Fruit fly (Drosophila melanogaster) whole organism, wandering third instar larva: ENCODE measurements around the gene CG42359.

ENCODE experiments used
- Abd-B ChIP-seq: fragments of >200 bp; optimal IDR thresholded peaks from 2 replicates; lab custom pipeline; 2017; ENCODE audit warnings: missing biosample characterization, missing genetic modification characterization
- CG32264 ChIP-seq: fragments of 200-800 bp; sonication (Bioruptor generic); optimal IDR thresholded peaks from 2 replicates; lab custom pipeline; 2016; ENCODE audit warnings: missing biosample characterization, missing genetic modification characterization
- CG9705 ChIP-seq: fragments of 200-800 bp; sonication (Bioruptor generic); optimal IDR thresholded peaks from 2 replicates; lab custom pipeline; 2018; ENCODE audit warnings: missing biosample characterization, mild to moderate bottlenecking, missing genetic modification characterization
- CrebA ChIP-seq: fragments of 200-800 bp; sonication (Bioruptor generic); optimal IDR thresholded peaks from 2 replicates; lab custom pipeline; 2016; ENCODE audit warnings: missing biosample characterization, mild to moderate bottlenecking, missing genetic modification characterization, borderline replicate concordance
- Dfd ChIP-seq: fragments of >200 bp; optimal IDR thresholded peaks from 2 replicates; lab custom pipeline; 2017; ENCODE audit warnings: missing biosample characterization, missing genetic modification characterization
- Dif ChIP-seq: fragments of 200-275, 200-300 bp; sonication (Bioruptor generic); optimal IDR thresholded peaks from 2 replicates; lab custom pipeline; 2018; ENCODE audit warnings: missing biosample characterization, missing genetic modification characterization; ENCODE audit not compliant: partially characterized antibody
- GATAd ChIP-seq: sonication (Bioruptor generic); optimal IDR thresholded peaks from 2 replicates; lab custom pipeline; 2016; ENCODE audit warnings: missing biosample characterization, missing genetic modification characterization
- HLH106 ChIP-seq: fragments of 200-800 bp; optimal IDR thresholded peaks from 3 replicates; lab custom pipeline; 2019; ENCODE audit warnings: missing biosample characterization, mild to moderate bottlenecking, missing genetic modification characterization, moderate library complexity
- Hnf4 ChIP-seq: fragments of 200-800 bp; sonication (Bioruptor generic); optimal IDR thresholded peaks from 2 replicates; lab custom pipeline; 2016; ENCODE audit warnings: missing biosample characterization, mild to moderate bottlenecking, missing genetic modification characterization
- Hr78 ChIP-seq: fragments of >200 bp; optimal IDR thresholded peaks from 2 replicates; lab custom pipeline; 2017; ENCODE audit warnings: missing biosample characterization, missing genetic modification characterization
- Hr83 ChIP-seq: fragments of 200-300 bp; sonication (Bioruptor generic); optimal IDR thresholded peaks from 2 replicates; lab custom pipeline; 2016; ENCODE audit warnings: missing biosample characterization, mild to moderate bottlenecking, missing genetic modification characterization, moderate library complexity; ENCODE audit not compliant: poor library complexity, severe bottlenecking
- Jra ChIP-seq: sonication (Bioruptor generic); optimal IDR thresholded peaks from 2 replicates; lab custom pipeline; 2016; ENCODE audit warnings: missing biosample characterization, missing genetic modification characterization
- Mio ChIP-seq: sonication (Bioruptor generic); optimal IDR thresholded peaks from 2 replicates; lab custom pipeline; 2016; ENCODE audit warnings: missing biosample characterization, missing genetic modification characterization
- Myc ChIP-seq: fragments of >200 bp; optimal IDR thresholded peaks from 2 replicates; lab custom pipeline; 2017
- N ChIP-seq: fragments of >200 bp; optimal IDR thresholded peaks from 2 replicates; lab custom pipeline; 2018; ENCODE audit warnings: missing biosample characterization, missing external identifiers, missing genetic modification characterization
- OdsH ChIP-seq: fragments of 200-800 bp; sonication (Bioruptor generic); optimal IDR thresholded peaks from 2 replicates; lab custom pipeline; 2016; ENCODE audit warnings: missing biosample characterization, mild to moderate bottlenecking, missing genetic modification characterization
- Rel ChIP-seq, 2 experiments: fragments of 200-800 bp; sonication (Bioruptor generic) in 1 of 2; optimal IDR thresholded peaks; 2 replicates in 1 of 2; 3 replicates in 1 of 2; lab custom pipeline; 2016 to 2019; ENCODE audit warnings: mild to moderate bottlenecking in 2 of 2, missing biosample characterization in 2 of 2, missing genetic modification characterization in 2 of 2, moderate library complexity in 1 of 2
- Sp1 ChIP-seq: fragments of 200-800 bp; sonication (Bioruptor generic); optimal IDR thresholded peaks from 3 replicates; lab custom pipeline; 2019; ENCODE audit warnings: missing biosample characterization, mild to moderate bottlenecking, missing genetic modification characterization, moderate library complexity
- Vsx2 ChIP-seq: fragments of 200-300, 225-300 bp; sonication (Bioruptor generic); optimal IDR thresholded peaks from 2 replicates; lab custom pipeline; 2018; ENCODE audit warnings: missing biosample characterization, missing genetic modification characterization; ENCODE audit not compliant: partially characterized antibody
- br ChIP-seq: fragments of 200-800 bp; sonication (Bioruptor generic); optimal IDR thresholded peaks from 2 replicates; lab custom pipeline; 2016; ENCODE audit warnings: missing biosample characterization, missing genetic modification characterization
- brk ChIP-seq: fragments of 200-800 bp; sonication (Bioruptor generic); optimal IDR thresholded peaks from 2 replicates; lab custom pipeline; 2016; ENCODE audit warnings: missing biosample characterization, mild to moderate bottlenecking, missing genetic modification characterization
- dl ChIP-seq, 2 experiments: fragments of 175-275, 200-275 bp in 1 of 2; fragments of 200-275 bp in 1 of 2; sonication (Bioruptor generic); optimal IDR thresholded peaks; lab custom pipeline; 2018; ENCODE audit warnings: mild to moderate bottlenecking in 2 of 2, missing biosample characterization in 2 of 2, missing genetic modification characterization in 2 of 2, moderate library complexity in 2 of 2; ENCODE audit not compliant: partially characterized antibody in 2 of 2, insufficient read depth in 1 of 2
- dmrt93B ChIP-seq: fragments of 200-800 bp; sonication (Bioruptor generic); optimal IDR thresholded peaks from 2 replicates; lab custom pipeline; 2018; ENCODE audit warnings: missing biosample characterization, mild to moderate bottlenecking, missing genetic modification characterization
- dsf ChIP-seq: sonication (Bioruptor generic); optimal IDR thresholded peaks from 2 replicates; lab custom pipeline; 2016; ENCODE audit warnings: missing biosample characterization, missing genetic modification characterization, borderline replicate concordance
- ey ChIP-seq: fragments of 200-800 bp; sonication (Bioruptor generic); optimal IDR thresholded peaks from 2 replicates; lab custom pipeline; 2016; ENCODE audit warnings: missing biosample characterization, missing genetic modification characterization
- foxo ChIP-seq, 2 experiments: fragments of 200-800 bp; sonication (Bioruptor generic); optimal IDR thresholded peaks; 2 replicates in 1 of 2; 3 replicates in 1 of 2; lab custom pipeline; 2016 to 2017; ENCODE audit warnings: missing biosample characterization in 2 of 2, missing genetic modification characterization in 2 of 2
- fru ChIP-seq: fragments of 200-800 bp; sonication (Bioruptor generic); optimal IDR thresholded peaks from 3 replicates; lab custom pipeline; 2016; ENCODE audit warnings: missing biosample characterization, mild to moderate bottlenecking, missing genetic modification characterization
- h ChIP-seq: fragments of 200-800 bp; sonication (Bioruptor generic); optimal IDR thresholded peaks from 3 replicates; lab custom pipeline; 2016; ENCODE audit warnings: missing biosample characterization, mild to moderate bottlenecking, missing genetic modification characterization
- jim ChIP-seq: fragments of 175-275, 200-325 bp; sonication (Bioruptor generic); optimal IDR thresholded peaks from 2 replicates; lab custom pipeline; 2016; ENCODE audit warnings: missing biosample characterization, mild to moderate bottlenecking, missing genetic modification characterization
- lola ChIP-seq: fragments of >200 bp; optimal IDR thresholded peaks from 2 replicates; lab custom pipeline; 2017; ENCODE audit warnings: missing biosample characterization, missing genetic modification characterization
- pan ChIP-seq: fragments of >200 bp; optimal IDR thresholded peaks from 2 replicates; lab custom pipeline; 2017
- psq ChIP-seq: fragments of 200-800 bp; sonication (Bioruptor generic); optimal IDR thresholded peaks from 3 replicates; lab custom pipeline; 2017; ENCODE audit warnings: missing biosample characterization, mild to moderate bottlenecking, missing genetic modification characterization, moderate library complexity
- rgr ChIP-seq: fragments of 200-800 bp; sonication (Bioruptor generic); optimal IDR thresholded peaks from 3 replicates; lab custom pipeline; 2016; ENCODE audit warnings: missing biosample characterization, mild to moderate bottlenecking, missing genetic modification characterization
- sage ChIP-seq: fragments of 200-800 bp; sonication (Bioruptor generic); optimal IDR thresholded peaks from 2 replicates; lab custom pipeline; 2016; ENCODE audit warnings: missing biosample characterization, mild to moderate bottlenecking, missing genetic modification characterization
- sv ChIP-seq: fragments of 200-800 bp; sonication (Bioruptor generic); optimal IDR thresholded peaks from 3 replicates; lab custom pipeline; 2016; ENCODE audit warnings: missing biosample characterization, missing genetic modification characterization
- tai ChIP-seq: sonication (Bioruptor generic); optimal IDR thresholded peaks from 2 replicates; lab custom pipeline; 2016; ENCODE audit warnings: missing biosample characterization, missing genetic modification characterization
- usp ChIP-seq: fragments of >200 bp; optimal IDR thresholded peaks from 2 replicates; lab custom pipeline; 2017; ENCODE audit warnings: missing biosample characterization, missing genetic modification characterization
- woc ChIP-seq: sonication (Bioruptor generic); optimal IDR thresholded peaks from 2 replicates; lab custom pipeline; 2016; ENCODE audit warnings: missing biosample characterization, mild to moderate bottlenecking, missing genetic modification characterization

Gene CG42359

dm6 chr3R:19134957-19135356 is 27.1 kb downstream of the CG42359 start, which contains the start of gene Cyp12a4:
Gene Cyp12a4, plus strand, starts transcription at chr3R:19135158.
- TF ChIP-seq Dif (GFP tag; lab: Kevin White, UChicago) (no peak), woc (GFP tag; lab: Kevin White, UChicago) (no peak), ey (no peak), Vsx2 (GFP tag; lab: Kevin White, UChicago) (no peak), dl (GFP tag; optimal IDR thresholded peaks at IDR 0.05; lab: Kevin White, UChicago; ENCODE audit: insufficient read depth in 1 of 2, partially characterized antibody in 2 of 2) (no peak), jim (no peak), rgr (GFP tag; lab: Kevin White, UChicago) (no peak), Abd-B (GFP tag; lab: Kevin White, UChicago) (no peak), dmrt93B (no peak), usp (GFP tag; lab: Kevin White, UChicago) (no peak), Sp1 (GFP tag; lab: Kevin White, UChicago) (no peak), sv (GFP tag; lab: Kevin White, UChicago) (no peak), h (no peak), pan (lab: Kevin White, UChicago) (no peak), dsf (GFP tag; lab: Kevin White, UChicago) (no peak), Hnf4 (GFP tag; lab: Kevin White, UChicago) (no peak), Rel (GFP tag; optimal IDR thresholded peaks at IDR 0.05; lab: Kevin White, UChicago) (no peak), Rel (tag; optimal IDR thresholded peaks at IDR 0.05; lab: Kevin White, UChicago) (no peak), CG32264 (GFP tag; lab: Kevin White, UChicago) (no peak), sage (GFP tag; lab: Kevin White, UChicago) (no peak), CrebA (GFP tag; lab: Kevin White, UChicago) (no peak)

dm6 chr3R:19132146-19132833 is 29.8 kb downstream of the CG42359 start, which contains the start of gene Cyp12a5:
Gene Cyp12a5, plus strand, starts transcription at chr3R:19132648.
- TF ChIP-seq Hr83 (no peak), foxo (GFP tag; optimal IDR thresholded peaks at IDR 0.05; lab: Kevin White, UChicago) (peak in 1 of 2 experiments; percentile 12), Hnf4 (GFP tag; lab: Kevin White, UChicago) (no peak), h (peak; percentile 29), fru (GFP tag; lab: Kevin White, UChicago) (peak; percentile 24), Rel (GFP tag; optimal IDR thresholded peaks at IDR 0.05; lab: Kevin White, UChicago) (no peak), Rel (tag; optimal IDR thresholded peaks at IDR 0.05; lab: Kevin White, UChicago) (no peak), OdsH (peak; percentile 41)

DNA sequence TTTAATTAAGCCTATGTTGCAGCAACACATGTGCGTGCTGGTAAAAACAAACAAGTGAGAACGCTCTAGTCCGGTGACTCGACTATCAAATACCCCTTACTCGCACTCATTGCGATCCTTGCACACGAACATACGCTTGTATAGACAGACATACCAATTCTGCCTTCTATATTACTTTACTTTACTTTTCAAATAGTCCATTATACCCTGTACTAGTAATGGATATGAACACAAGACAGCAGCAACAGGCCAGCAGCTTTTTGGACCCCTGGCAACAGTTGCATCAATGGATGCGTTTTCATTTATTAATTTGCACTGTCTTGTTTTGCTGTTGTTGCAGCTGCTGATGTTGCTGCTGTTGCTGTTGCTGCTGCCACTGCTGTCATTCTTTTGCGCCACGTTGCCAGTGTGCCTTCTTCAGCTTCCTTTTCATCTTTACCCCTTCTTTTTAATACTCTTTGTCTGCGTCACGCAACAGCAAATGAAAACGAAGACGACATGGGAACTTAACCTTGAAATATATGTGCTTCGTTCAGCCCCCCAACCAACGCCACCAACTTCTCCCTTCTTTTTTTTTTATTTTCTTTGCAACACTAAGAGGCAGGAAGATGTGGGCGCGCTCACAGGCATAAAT is 43.5 kb downstream of the CG42359 start:
- TF ChIP-seq CG32264 (GFP tag; lab: Kevin White, UChicago) (peak; percentile 45), fru (GFP tag; lab: Kevin White, UChicago) (peak; percentile 82), h (peak; percentile 80), Mio (GFP tag; lab: Kevin White, UChicago) (no peak), CrebA (GFP tag; lab: Kevin White, UChicago) (peak; percentile 71), br (peak; percentile 78), jim (no peak), Abd-B (GFP tag; lab: Kevin White, UChicago) (no peak), sage (GFP tag; lab: Kevin White, UChicago) (no peak), GATAd (GFP tag; lab: Kevin White, UChicago) (no peak), HLH106 (tag; lab: Kevin White, UChicago) (peak; percentile 77), sv (GFP tag; lab: Kevin White, UChicago) (no peak), dmrt93B (peak; percentile 59), N (GFP tag; lab: Kevin White, UChicago) (no peak), rgr (GFP tag; lab: Kevin White, UChicago) (peak; percentile 75), OdsH (peak; percentile 69), foxo (GFP tag; optimal IDR thresholded peaks at IDR 0.05; lab: Kevin White, UChicago) (peak in 1 of 2 experiments; percentile 86), Rel (GFP tag; optimal IDR thresholded peaks at IDR 0.05; lab: Kevin White, UChicago) (no peak), Rel (tag; optimal IDR thresholded peaks at IDR 0.05; lab: Kevin White, UChicago) (no peak), ey (peak; percentile 83), Jra (GFP tag; lab: Kevin White, UChicago) (peak; percentile 47), Hnf4 (GFP tag; lab: Kevin White, UChicago) (no peak), dsf (GFP tag; lab: Kevin White, UChicago) (no peak), Sp1 (GFP tag; lab: Kevin White, UChicago) (peak; percentile 59), brk (GFP tag; lab: Kevin White, UChicago) (no peak), dl (GFP tag; optimal IDR thresholded peaks at IDR 0.05; lab: Kevin White, UChicago; ENCODE audit: insufficient read depth in 1 of 2, partially characterized antibody in 2 of 2) (no peak), Hr83 (no peak), psq (GFP tag; lab: Kevin White, UChicago) (peak; percentile 64), CG9705 (GFP tag; lab: Kevin White, UChicago) (no peak), woc (GFP tag; lab: Kevin White, UChicago) (peak; percentile 89), Dfd (GFP tag; lab: Kevin White, UChicago) (peak; percentile 32), Dif (GFP tag; lab: Kevin White, UChicago) (no peak), Myc (lab: Kevin White, UChicago) (no peak), usp (GFP tag; lab: Kevin White, UChicago) (no peak), tai (GFP tag; lab: Kevin White, UChicago) (no peak), lola (no peak), Vsx2 (GFP tag; lab: Kevin White, UChicago) (no peak), pan (lab: Kevin White, UChicago) (peak; percentile 34), Hr78 (no peak)
- TF ChIP-seq, all 38 proteins: peak for 17
